Fruit fly (Drosophila melanogaster) whole organism, adult: Measurements from ENCODE around the gene CG14395.

Experiments used
- CG11617 ChIP-seq: fragments of 200-800 bp; sonication (Bioruptor generic); optimal IDR thresholded peaks from 2 replicates; lab custom pipeline; 2017; ENCODE audit warnings: mild to moderate bottlenecking, missing biosample characterization, missing genetic modification reagents, missing genetic modification characterization
- CG12768 ChIP-seq: fragments of 200-800 bp; sonication (Bioruptor generic); optimal IDR thresholded peaks from 2 replicates; lab custom pipeline; 2017; ENCODE audit warnings: missing biosample characterization, missing genetic modification characterization, mild to moderate bottlenecking, moderate library complexity, missing genetic modification reagents
- CG1620 ChIP-seq: fragments of 200-800 bp; sonication (Bioruptor generic); optimal IDR thresholded peaks from 2 replicates; lab custom pipeline; 2016; ENCODE audit warnings: missing biosample characterization, missing genetic modification characterization
- CG33017 ChIP-seq: fragments of 200-800 bp; sonication (Bioruptor generic); optimal IDR thresholded peaks from 2 replicates; lab custom pipeline; 2018; ENCODE audit warnings: missing biosample characterization, mild to moderate bottlenecking, missing genetic modification characterization, moderate library complexity
- CG5204 ChIP-seq: fragments of 200-800 bp; sonication (Bioruptor generic); optimal IDR thresholded peaks from 2 replicates; lab custom pipeline; 2016; ENCODE audit warnings: missing biosample characterization, missing genetic modification characterization
- CG7045 ChIP-seq: fragments of 200-800 bp; sonication (Bioruptor generic); optimal IDR thresholded peaks from 2 replicates; lab custom pipeline; 2017; ENCODE audit warnings: missing biosample characterization, mild to moderate bottlenecking, missing genetic modification characterization
- Clk ChIP-seq: fragments of 200-800 bp; sonication (Bioruptor generic); optimal IDR thresholded peaks from 2 replicates; lab custom pipeline; 2017; ENCODE audit warnings: missing biosample characterization, missing genetic modification characterization
- Crg-1 ChIP-seq: fragments of 200-800 bp; sonication (Bioruptor generic); optimal IDR thresholded peaks from 2 replicates; lab custom pipeline; 2016; ENCODE audit warnings: missing biosample characterization, missing genetic modification characterization
- Hr96 ChIP-seq: fragments of 200-800 bp; sonication (Bioruptor generic); optimal IDR thresholded peaks from 2 replicates; lab custom pipeline; 2016; ENCODE audit warnings: missing biosample characterization, missing genetic modification characterization
- Mnt ChIP-seq: fragments of 200-800 bp; sonication (Bioruptor generic); optimal IDR thresholded peaks from 2 replicates; lab custom pipeline; 2016; ENCODE audit warnings: missing biosample characterization, mild to moderate bottlenecking, missing genetic modification characterization
- kay ChIP-seq: fragments of 200-800 bp; sonication (Bioruptor generic); peaks from one replicate; lab custom pipeline; 2016; ENCODE audit warnings: missing biosample characterization, missing genetic modification characterization, borderline replicate concordance
- pad ChIP-seq: fragments of 200-800 bp; sonication (Bioruptor generic); optimal IDR thresholded peaks from 3 replicates; lab custom pipeline; 2017; ENCODE audit warnings: missing biosample characterization, missing genetic modification characterization, mild to moderate bottlenecking, moderate library complexity, missing genetic modification reagents
- tj ChIP-seq: fragments of 200-800 bp; sonication (Bioruptor generic); optimal IDR thresholded peaks from 3 replicates; lab custom pipeline; 2017; ENCODE audit warnings: missing biosample characterization, mild to moderate bottlenecking, missing genetic modification characterization, moderate library complexity

DNA sequence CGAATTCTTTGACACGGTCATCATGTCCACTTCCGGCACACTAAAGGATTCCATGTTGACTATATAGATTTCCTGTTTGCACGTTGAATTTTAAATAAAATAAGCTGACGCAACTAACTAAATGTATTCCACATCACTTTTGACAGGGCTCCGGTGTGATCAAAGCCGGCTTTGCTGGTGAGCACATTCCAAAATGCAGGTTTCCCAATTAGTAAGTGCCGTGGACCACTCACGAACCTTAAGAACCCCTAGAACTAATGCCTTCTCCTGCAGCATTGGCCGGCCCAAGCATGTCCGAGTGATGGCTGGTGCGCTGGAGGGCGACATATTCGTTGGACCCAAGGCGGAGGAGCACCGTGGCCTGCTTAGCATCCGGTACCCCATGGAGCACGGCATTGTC, 29.9 kb downstream of the CG14395 start, which contains the start of gene CG31347:
- no peak for TF ChIP-seq pad (GFP tag; lab: Kevin White, UChicago)
- TF ChIP-seq CG7045 (GFP tag; lab: Kevin White, UChicago), result no peak
- no peak for TF ChIP-seq CG11617 (GFP tag; lab: Kevin White, UChicago)
- TF ChIP-seq CG1620, result no peak
- TF ChIP-seq Hr96 (GFP tag; lab: Kevin White, UChicago), result no peak
- TF ChIP-seq CG12768 (GFP tag; lab: Kevin White, UChicago), result no peak
- TF ChIP-seq Clk, result no peak
- no peak for TF ChIP-seq CG33017 (tag; lab: Kevin White, UChicago)
- no peak for TF ChIP-seq Mnt (GFP tag; lab: Kevin White, UChicago)
- no peak for TF ChIP-seq Crg-1 (GFP tag; lab: Kevin White, UChicago)
- no peak for TF ChIP-seq tj (GFP tag; lab: Kevin White, UChicago)
- TF ChIP-seq CG5204, result no peak
- TF ChIP-seq kay (GFP tag; lab: Kevin White, UChicago), result no peak
